Fruit fly (Drosophila melanogaster) whole organism, wandering third instar larva: ENCODE data around the gene Tsc1.

Experiments
- Abd-B ChIP-seq: fragments of >200 bp; optimal IDR thresholded peaks from 2 replicates; lab custom pipeline; 2017; ENCODE audit warnings: missing biosample characterization, missing genetic modification characterization
- Dif ChIP-seq: fragments of 200-275, 200-300 bp; sonication (Bioruptor generic); optimal IDR thresholded peaks from 2 replicates; lab custom pipeline; 2018; ENCODE audit warnings: missing biosample characterization, missing genetic modification characterization; ENCODE audit not compliant: partially characterized antibody
- foxo ChIP-seq, 2 experiments: fragments of 200-800 bp; sonication (Bioruptor generic); optimal IDR thresholded peaks; 2 replicates in 1 of 2; 3 replicates in 1 of 2; lab custom pipeline; 2016 to 2017; ENCODE audit warnings: missing biosample characterization in 2 of 2, missing genetic modification characterization in 2 of 2

DNA sequence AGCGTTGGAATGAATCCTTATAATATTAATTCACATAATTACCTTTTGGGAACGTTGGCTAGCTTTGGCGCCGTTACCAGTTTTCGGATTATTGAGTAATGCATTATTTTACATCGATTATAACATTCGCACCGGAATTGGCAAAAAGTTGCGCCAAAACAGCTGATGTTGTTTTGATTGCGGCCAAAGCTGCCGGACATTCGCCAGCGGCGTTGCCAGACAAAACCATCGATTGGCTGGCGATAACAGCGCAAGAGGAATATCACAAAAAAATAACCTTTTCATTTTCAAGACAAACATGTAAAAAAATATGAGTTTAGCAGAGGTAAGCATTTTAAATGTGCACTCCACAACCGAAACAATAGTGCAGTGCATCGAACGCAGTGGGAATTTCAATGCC is at the start of gene Tsc1, which contains the start of gene GatB:
- TF ChIP-seq Abd-B (no peak), Dif (GFP tag; lab: Kevin White, UChicago) (no peak), foxo (GFP tag; optimal IDR thresholded peaks at IDR 0.05; lab: Kevin White, UChicago) (no peak)
